Worm (Caenorhabditis elegans): Measurements from ENCODE around the gene tmem-135.

DNA sequence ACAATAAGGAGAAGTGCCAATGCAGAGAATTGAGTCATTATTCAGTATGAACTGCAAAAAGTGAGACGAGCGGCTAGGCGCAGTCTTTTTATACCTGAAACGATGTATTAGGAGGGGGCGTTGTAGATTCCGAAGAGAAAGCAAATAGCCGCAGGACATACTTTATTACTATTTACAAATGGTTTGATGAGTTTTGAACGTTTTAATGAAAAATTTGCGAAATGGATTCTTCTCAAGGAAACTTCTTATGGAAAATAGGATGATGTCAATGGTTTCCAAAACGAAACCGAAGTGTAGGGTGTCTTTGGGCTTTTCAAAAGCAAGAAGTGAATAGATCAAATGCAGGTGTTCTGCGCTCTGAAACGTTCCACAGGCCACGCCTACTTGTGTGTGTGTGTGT lies 4.5 kb downstream of the tmem-135 start, which contains the start of gene flp-11:
- TF ChIP-seq him-1 (tag; optimal IDR thresholded peaks at IDR 0.05) (no peak), W03F9.2 (tag; optimal IDR thresholded peaks at IDR 0.05) (no peak)
